5 worm cellular contexts compared by ENCODE assay signal in the genomic region with DNA sequence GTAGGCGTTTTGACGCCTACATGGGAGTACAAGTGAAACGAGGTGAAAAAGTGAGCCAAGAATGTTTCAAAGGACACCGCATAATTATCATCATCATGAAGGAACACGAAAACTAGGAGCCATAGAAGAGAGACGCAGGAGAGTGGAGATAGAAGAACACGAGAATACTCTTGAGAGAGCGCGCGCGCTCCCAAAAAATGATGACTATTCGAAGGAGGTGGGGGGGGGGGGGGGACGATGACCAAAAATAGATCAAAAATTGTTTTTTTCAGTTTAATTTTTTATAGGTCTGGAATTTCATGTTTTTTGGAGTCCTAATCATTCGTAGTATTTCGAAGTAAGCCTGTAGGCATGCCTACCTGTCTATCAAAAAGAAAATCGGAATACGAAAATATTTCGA.
A peak's percentile ranks its signal among the peaks of the same experiment; 100 is the strongest.
TF ChIP-seq lines count a peak whose summit lies in the region.

No protein-coding gene starts in this region.

TF ChIP-seq in whole organism, L1 larva, 84 proteins besides CTCF, POLR2A, EP300 and RAD21:
- TF ChIP-seq skn-1 (tag; optimal IDR thresholded peaks at IDR 0.05; lab: Kevin White, UChicago) (peak; percentile 97), grh-1 (GFP tag; IDR thresholded peaks at IDR 0.05; lab: Robert Waterston, UW) (no peak)

TF ChIP-seq in whole organism, L2 larva, 48 proteins besides CTCF, POLR2A, EP300 and RAD21:
- TF ChIP-seq lin-13 (GFP tag; optimal IDR thresholded peaks at IDR 0.05; lab: Kevin White, UChicago) (no peak), fos-1 (tag; optimal IDR thresholded peaks at IDR 0.05; lab: Kevin White, UChicago) (no peak), skn-1 (tag; optimal IDR thresholded peaks at IDR 0.05; lab: Kevin White, UChicago) (peak; percentile 61), unc-55 (GFP tag; optimal IDR thresholded peaks at IDR 0.05; lab: Kevin White, UChicago) (peak; percentile 27), ceh-16 (tag; optimal IDR thresholded peaks at IDR 0.05; lab: Kevin White, UChicago) (no peak), sem-4 (tag; optimal IDR thresholded peaks at IDR 0.05; lab: Kevin White, UChicago) (no peak), aly-2 (tag; optimal IDR thresholded peaks at IDR 0.05; lab: Kevin White, UChicago) (no peak)

TF ChIP-seq in whole organism, L3 larva, 47 proteins besides CTCF, POLR2A, EP300 and RAD21:
- TF ChIP-seq R02D3.7 (tag; optimal IDR thresholded peaks at IDR 0.05; lab: Kevin White, UChicago), result no peak
- peak; percentile 92 for TF ChIP-seq skn-1 (tag; optimal IDR thresholded peaks at IDR 0.05; lab: Kevin White, UChicago)
- TF ChIP-seq nfya-1 (tag; optimal IDR thresholded peaks at IDR 0.05; lab: Kevin White, UChicago; ENCODE audit: insufficient read depth), result peak; percentile 21
- TF ChIP-seq hmg-11 (tag; optimal IDR thresholded peaks at IDR 0.05; lab: Kevin White, UChicago), result peak; percentile 8

TF ChIP-seq in whole organism, L4 larva, 104 proteins besides CTCF, POLR2A, EP300 and RAD21:
- TF ChIP-seq jun-1 (tag; optimal IDR thresholded peaks at IDR 0.05; lab: Kevin White, UChicago), result no peak
- TF ChIP-seq hlh-30 (tag; optimal IDR thresholded peaks at IDR 0.05; lab: Kevin White, UChicago; ENCODE audit: insufficient read depth), result peak; percentile 86
- peak; percentile 33 for TF ChIP-seq lin-38 (GFP tag; IDR thresholded peaks at IDR 0.05; lab: Robert Waterston, UW)
- TF ChIP-seq mdl-1 (tag; optimal IDR thresholded peaks at IDR 0.05; lab: Kevin White, UChicago), result peak in 1 of 2 experiments; percentile 44

TF ChIP-seq in whole organism, young adult, 124 proteins besides CTCF, POLR2A, EP300 and RAD21:
- no peak for TF ChIP-seq dpff-1 (tag; optimal IDR thresholded peaks at IDR 0.05; lab: Kevin White, UChicago)
- peak; percentile 38; the same call in 1 of the 2 replicates for TF ChIP-seq madf-8 (GFP tag; conservative IDR thresholded peaks at IDR 0.05; lab: Robert Waterston, UW)
- peak; percentile 0 for TF ChIP-seq F23B12.7 (tag; optimal IDR thresholded peaks at IDR 0.05; lab: Kevin White, UChicago; ENCODE audit: insufficient read depth)
- TF ChIP-seq rec-8 (tag; optimal IDR thresholded peaks at IDR 0.05; lab: Kevin White, UChicago), result no peak
- TF ChIP-seq C06A6.2 (GFP tag; conservative IDR thresholded peaks at IDR 0.05; lab: Robert Waterston, UW), result no peak
- no peak for TF ChIP-seq Y53F4B.3 (GFP tag; IDR thresholded peaks at IDR 0.05; lab: Robert Waterston, UW)
- 0 out of 2 replicates have a peak, but pooled peaks have one; percentile 28 for TF ChIP-seq mcd-1 (GFP tag; IDR thresholded peaks at IDR 0.05; lab: Robert Waterston, UW)
- no peak for TF ChIP-seq lin-40 (tag; optimal IDR thresholded peaks at IDR 0.05; lab: Kevin White, UChicago)
- TF ChIP-seq egrh-3 (GFP tag; IDR thresholded peaks at IDR 0.05; lab: Robert Waterston, UW), result peak; percentile 69
- TF ChIP-seq efl-1 (GFP tag; optimal IDR thresholded peaks at IDR 0.05; lab: Kevin White, UChicago), result peak; percentile 54
- 0 out of 2 replicates have a peak, but pooled peaks have one; percentile 27 for TF ChIP-seq F33H1.4 (GFP tag; IDR thresholded peaks at IDR 0.05; lab: Robert Waterston, UW)
- peak; percentile 15; the same call in 1 of the 2 replicates for TF ChIP-seq hmg-1.2 (GFP tag; IDR thresholded peaks at IDR 0.05; lab: Robert Waterston, UW)
- no peak for TF ChIP-seq repo-1 (tag; optimal IDR thresholded peaks at IDR 0.05; lab: Kevin White, UChicago)
- TF ChIP-seq madf-6 (GFP tag; IDR thresholded peaks at IDR 0.05; lab: Robert Waterston, UW), result peak; percentile 71
- TF ChIP-seq nfyb-1 (GFP tag; IDR thresholded peaks at IDR 0.05; lab: Robert Waterston, UW), result no peak
- TF ChIP-seq nhr-80 (tag; optimal IDR thresholded peaks at IDR 0.05; lab: Kevin White, UChicago), result peak; percentile 41
- 0 out of 2 replicates have a peak, but pooled peaks have one; percentile 19 for TF ChIP-seq ceh-100 (GFP tag; IDR thresholded peaks at IDR 0.05; lab: Robert Waterston, UW)
